Worm (Caenorhabditis elegans): ENCODE data around the gene C28H8.5.

The C28H8.5 gene

ce11 chrIII:5879291-5879968, 4.7 kb upstream of the C28H8.5 start, which contains the start of gene hpo-10:
Gene hpo-10 (plus strand): TSS chrIII:5879489.
- TF ChIP-seq nhr-25 (tag; optimal IDR thresholded peaks at IDR 0.05) (peak; percentile 17), aly-2 (tag; optimal IDR thresholded peaks at IDR 0.05) (no peak), crh-2 (tag; optimal IDR thresholded peaks at IDR 0.05) (peak; percentile 52), nhr-11 (tag; optimal IDR thresholded peaks at IDR 0.05) (no peak), unc-55 (GFP tag; optimal IDR thresholded peaks at IDR 0.05) (peak; percentile 55), C34F6.9 (tag; optimal IDR thresholded peaks at IDR 0.05) (peak; percentile 56), lin-13 (GFP tag; optimal IDR thresholded peaks at IDR 0.05) (peak; percentile 41), gmeb-1 (tag; optimal IDR thresholded peaks at IDR 0.05) (peak; percentile 1), ZK546.5 (tag; optimal IDR thresholded peaks at IDR 0.05) (no peak), lsy-2 (tag; optimal IDR thresholded peaks at IDR 0.05) (peak; percentile 9 to 57), lin-39 (tag; optimal IDR thresholded peaks at IDR 0.05) (no peak)

ce11 chrIII:5882284-5882683, 1.8 kb upstream of the C28H8.5 start:
- TF ChIP-seq ztf-4 (tag; optimal IDR thresholded peaks at IDR 0.05) (no peak), gmeb-1 (tag; optimal IDR thresholded peaks at IDR 0.05) (no peak), mbf-1 (tag; optimal IDR thresholded peaks at IDR 0.05) (no peak), nhr-11 (tag; optimal IDR thresholded peaks at IDR 0.05) (no peak), elt-1 (tag; optimal IDR thresholded peaks at IDR 0.05) (no peak), zag-1 (tag; optimal IDR thresholded peaks at IDR 0.05) (no peak), ztf-1 (GFP tag; conservative IDR thresholded peaks at IDR 0.05) (no peak), sma-9 (GFP tag; optimal IDR thresholded peaks at IDR 0.05) (no peak), sma-9 (tag; optimal IDR thresholded peaks at IDR 0.05) (no peak), nhr-25 (tag; optimal IDR thresholded peaks at IDR 0.05) (no peak), fos-1 (tag; optimal IDR thresholded peaks at IDR 0.05) (no peak), ztf-11 (tag; optimal IDR thresholded peaks at IDR 0.05) (no peak), nhr-10 (tag; optimal IDR thresholded peaks at IDR 0.05) (no peak), elt-3 (tag; optimal IDR thresholded peaks at IDR 0.05) (no peak), nhr-6 (tag; optimal IDR thresholded peaks at IDR 0.05) (no peak), unc-62 (GFP tag; optimal IDR thresholded peaks at IDR 0.05) (no peak), sem-4 (tag; optimal IDR thresholded peaks at IDR 0.05) (no peak), aly-2 (tag; optimal IDR thresholded peaks at IDR 0.05) (no peak), ceh-16 (tag; optimal IDR thresholded peaks at IDR 0.05) (no peak)

ce11 chrIII:5882823-5883222, 1.3 kb upstream of the C28H8.5 start, which contains the start of gene F01F1.14:
Gene F01F1.14 (minus strand): TSS chrIII:5882923.
- TF ChIP-seq F13H6.1 (tag; optimal IDR thresholded peaks at IDR 0.05) (no peak), nhr-21 (tag; optimal IDR thresholded peaks at IDR 0.05) (no peak), ceh-82 (tag; optimal IDR thresholded peaks at IDR 0.05) (no peak), unc-39 (tag; optimal IDR thresholded peaks at IDR 0.05) (no peak), nhr-11 (tag; optimal IDR thresholded peaks at IDR 0.05) (no peak), lsy-2 (tag; optimal IDR thresholded peaks at IDR 0.05) (no peak), lin-11 (tag; optimal IDR thresholded peaks at IDR 0.05) (no peak), nhr-25 (tag; optimal IDR thresholded peaks at IDR 0.05) (no peak), ztf-11 (tag; optimal IDR thresholded peaks at IDR 0.05) (no peak), peb-1 (tag; optimal IDR thresholded peaks at IDR 0.05) (no peak), egl-27 (tag; optimal IDR thresholded peaks at IDR 0.05) (no peak), nhr-77 (tag; optimal IDR thresholded peaks at IDR 0.05) (no peak), sma-3 (GFP tag; optimal IDR thresholded peaks at IDR 0.05) (no peak), skn-1 (tag; optimal IDR thresholded peaks at IDR 0.05) (no peak)

- no peak for TF ChIP-seq alr-1 (tag; optimal IDR thresholded peaks at IDR 0.05)
- no peak for TF ChIP-seq nhr-25 (tag; optimal IDR thresholded peaks at IDR 0.05)
- TF ChIP-seq sma-3 (GFP tag; optimal IDR thresholded peaks at IDR 0.05), result no peak
- TF ChIP-seq sem-4 (tag; optimal IDR thresholded peaks at IDR 0.05), result no peak
- no peak for TF ChIP-seq nhr-77 (tag; optimal IDR thresholded peaks at IDR 0.05)
- no peak for TF ChIP-seq sma-9 (GFP tag; optimal IDR thresholded peaks at IDR 0.05)
- no peak for TF ChIP-seq sma-9 (tag; optimal IDR thresholded peaks at IDR 0.05)
- TF ChIP-seq nhr-23 (tag; optimal IDR thresholded peaks at IDR 0.05), result no peak
- TF ChIP-seq mbf-1 (tag; optimal IDR thresholded peaks at IDR 0.05), result no peak
- TF ChIP-seq elt-3 (tag; optimal IDR thresholded peaks at IDR 0.05), result no peak
- no peak for TF ChIP-seq ceh-82 (tag; optimal IDR thresholded peaks at IDR 0.05)
Observed at ce11 chrIII:5883517-5883916, 590 bp upstream of the C28H8.5 start.
